Worm (Caenorhabditis elegans): Measurements from ENCODE around the gene gst-36.

The gst-36 gene

ce11 chrX:9892323-9892722, 29.6 kb upstream of the gst-36 start, which contains the start of gene F21G4.1 (continued):
- no peak for TF ChIP-seq nhr-48 (tag; optimal IDR thresholded peaks at IDR 0.05)
- peak; percentile 71 for TF ChIP-seq pqm-1 (tag; optimal IDR thresholded peaks at IDR 0.05)
- TF ChIP-seq unc-39 (tag; optimal IDR thresholded peaks at IDR 0.05), result no peak
- TF ChIP-seq php-3 (GFP tag; IDR thresholded peaks at IDR 0.05), result no peak
- no peak for TF ChIP-seq zfp-3 (GFP tag; conservative IDR thresholded peaks at IDR 0.05)
- peak; percentile 26 for TF ChIP-seq nhr-28 (tag; optimal IDR thresholded peaks at IDR 0.05)
- no peak for TF ChIP-seq lsy-2 (tag; optimal IDR thresholded peaks at IDR 0.05)
- TF ChIP-seq nhr-11 (tag; optimal IDR thresholded peaks at IDR 0.05), result no peak
- no peak for TF ChIP-seq R02D3.7 (tag; optimal IDR thresholded peaks at IDR 0.05)
- no peak for TF ChIP-seq nhr-10 (tag; optimal IDR thresholded peaks at IDR 0.05)
- no peak for TF ChIP-seq T20F7.1 (GFP tag; optimal IDR thresholded peaks at IDR 0.05)
- no peak for TF ChIP-seq zag-1 (tag; optimal IDR thresholded peaks at IDR 0.05)
- TF ChIP-seq hlh-11 (tag; optimal IDR thresholded peaks at IDR 0.05), result peak; percentile 35
- no peak for TF ChIP-seq ceh-82 (tag; optimal IDR thresholded peaks at IDR 0.05)
- TF ChIP-seq dmd-9 (GFP tag; IDR thresholded peaks at IDR 0.05), result no peak
- no peak for TF ChIP-seq dve-1 (tag; optimal IDR thresholded peaks at IDR 0.05; ENCODE audit: insufficient read depth)
- no peak for TF ChIP-seq vab-7 (GFP tag; IDR thresholded peaks at IDR 0.05)
- TF ChIP-seq mdt-29 (GFP tag; IDR thresholded peaks at IDR 0.05), result no peak
- TF ChIP-seq T26A8.4 (GFP tag; IDR thresholded peaks at IDR 0.05), result no peak
- TF ChIP-seq ceh-62 (tag; optimal IDR thresholded peaks at IDR 0.05), result no peak
- TF ChIP-seq F44E2.7 (GFP tag; IDR thresholded peaks at IDR 0.05), result no peak
- no peak for TF ChIP-seq rbr-2 (tag; optimal IDR thresholded peaks at IDR 0.05)
- no peak for TF ChIP-seq lir-3 (tag; optimal IDR thresholded peaks at IDR 0.05)
- no peak for TF ChIP-seq ceh-28 (tag; optimal IDR thresholded peaks at IDR 0.05)
- TF ChIP-seq mes-2 (tag; optimal IDR thresholded peaks at IDR 0.05; ENCODE audit: poor library complexity, severe bottlenecking), result no peak
- no peak for TF ChIP-seq unc-130 (GFP tag; optimal IDR thresholded peaks at IDR 0.05)
- no peak for TF ChIP-seq lin-13 (GFP tag; optimal IDR thresholded peaks at IDR 0.05)
- peak in 1 of 2 experiments; percentile 4 for TF ChIP-seq mdl-1 (tag; optimal IDR thresholded peaks at IDR 0.05)
- no peak for TF ChIP-seq zip-2 (tag; optimal IDR thresholded peaks at IDR 0.05)
- TF ChIP-seq aha-1 (tag), result peak; percentile 82
- no peak for TF ChIP-seq nhr-111 (GFP tag; optimal IDR thresholded peaks at IDR 0.05)
- TF ChIP-seq pha-4 (GFP tag; IDR thresholded peaks at IDR 0.05), result no peak
- TF ChIP-seq pha-4 (tag; optimal IDR thresholded peaks at IDR 0.05), result peak; percentile 61
- TF ChIP-seq ceh-20 (GFP tag; IDR thresholded peaks at IDR 0.05), result no peak
- no peak for TF ChIP-seq ceh-44 (GFP tag; IDR thresholded peaks at IDR 0.05)
- no peak for TF ChIP-seq attf-4 (tag; optimal IDR thresholded peaks at IDR 0.05)
- no peak for TF ChIP-seq ZK546.5 (tag; optimal IDR thresholded peaks at IDR 0.05)
- TF ChIP-seq mxl-2 (GFP tag; conservative IDR thresholded peaks at IDR 0.05), result no peak
- TF ChIP-seq dmd-6 (GFP tag; IDR thresholded peaks at IDR 0.05), result peak; percentile 26; the same call in 1 of the 2 replicates
- no peak for TF ChIP-seq daf-16 (GFP tag; optimal IDR thresholded peaks at IDR 0.05)
- TF ChIP-seq daf-16 (tag; optimal IDR thresholded peaks at IDR 0.05), result peak; percentile 76
- no peak for TF ChIP-seq egl-27 (tag; optimal IDR thresholded peaks at IDR 0.05)
- no peak for TF ChIP-seq madf-9 (GFP tag; conservative IDR thresholded peaks at IDR 0.05)
- no peak for TF ChIP-seq sdz-12 (GFP tag; optimal IDR thresholded peaks at IDR 0.05)
- TF ChIP-seq set-16 (GFP tag; IDR thresholded peaks at IDR 0.05), result no peak
- TF ChIP-seq unc-62 (GFP tag; optimal IDR thresholded peaks at IDR 0.05 in 1 of 2), result no peak
- no peak for TF ChIP-seq unc-62 (tag; optimal IDR thresholded peaks at IDR 0.05)
- TF ChIP-seq jun-1 (tag; optimal IDR thresholded peaks at IDR 0.05), result no peak
- TF ChIP-seq nhr-41 (GFP tag; IDR thresholded peaks at IDR 0.05), result no peak
- TF ChIP-seq saeg-2 (GFP tag; IDR thresholded peaks at IDR 0.05), result no peak
- no peak for TF ChIP-seq nhr-42 (GFP tag; IDR thresholded peaks at IDR 0.05)
- no peak for TF ChIP-seq lin-39 (tag; optimal IDR thresholded peaks at IDR 0.05)
- TF ChIP-seq duxl-1 (tag; optimal IDR thresholded peaks at IDR 0.05; ENCODE audit: poor library complexity), result no peak
- no peak for TF ChIP-seq zfp-2 (tag; optimal IDR thresholded peaks at IDR 0.05)

All from whole organism, L4 larva.